Fruit fly (Drosophila melanogaster): Measurements from ENCODE around the gene TwdlO.

DNA sequence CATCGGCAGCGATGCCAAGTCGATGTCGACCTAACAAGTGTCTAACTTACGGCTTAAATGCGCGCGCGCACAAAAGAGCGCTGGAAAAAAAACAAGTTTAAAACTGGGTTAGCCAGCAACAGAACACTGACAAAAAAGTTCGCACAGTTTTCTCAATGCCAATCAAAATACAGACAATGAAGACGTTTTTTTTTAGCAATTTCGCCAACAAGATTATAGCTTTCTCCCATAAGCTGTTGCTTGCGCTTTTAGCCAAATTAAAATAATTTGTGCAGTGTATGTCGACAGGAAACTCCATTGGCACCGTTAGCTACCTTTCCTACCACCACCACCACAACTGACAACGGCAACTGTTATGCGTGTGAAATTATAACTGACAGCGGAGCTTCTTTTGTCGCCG, 28.1 kb upstream of the TwdlO start:
- no peak for TF ChIP-seq Eip93F (GFP tag; optimal IDR thresholded peaks at IDR 0.05)
- no peak for TF ChIP-seq fkh (GFP tag; optimal IDR thresholded peaks at IDR 0.05)
- TF ChIP-seq achi (GFP tag; optimal IDR thresholded peaks at IDR 0.05): peak; percentile 37
- no peak for TF ChIP-seq Sox102F (GFP tag; optimal IDR thresholded peaks at IDR 0.05)
- no peak for TF ChIP-seq Blimp-1 (GFP tag; optimal IDR thresholded peaks at IDR 0.05)
- TF ChIP-seq esn (GFP tag; optimal IDR thresholded peaks at IDR 0.05): no peak
- TF ChIP-seq Hr38 (GFP tag; optimal IDR thresholded peaks at IDR 0.05): no peak
- TF ChIP-seq Ets96B (tag; optimal IDR thresholded peaks at IDR 0.05): no peak
- TF ChIP-seq ss (GFP tag; optimal IDR thresholded peaks at IDR 0.05): no peak
- no peak for TF ChIP-seq CG31627 (GFP tag; optimal IDR thresholded peaks at IDR 0.05)
- TF ChIP-seq eg (GFP tag; IDR thresholded peaks at IDR 0.05): 0 out of 3 replicates have a peak, but pooled peaks have one; percentile 13
- TF ChIP-seq CG32006 (GFP tag; optimal IDR thresholded peaks at IDR 0.05): peak; percentile 55
- peak; percentile 14 for TF ChIP-seq pdm3 (GFP tag; optimal IDR thresholded peaks at IDR 0.05)

All from whole organism, prepupa.